Worm (Caenorhabditis elegans) whole organism, L4 larva: Measurements from ENCODE around the gene R03H10.1.

ENCODE experiments used
- D1046.2 ChIP-seq: fragments of 200-800 bp; sonication (Bioruptor generic); IDR thresholded peaks from 2 replicates; pipeline ENCODE4 v1.3.6; 2022; ENCODE audit warnings: missing genetic modification characterization, missing compliant biosample characterization
- F37D6.2 ChIP-seq: sonication (generic microtip); optimal IDR thresholded peaks from 2 replicates; lab custom pipeline; 2016; ENCODE audit warnings: mild to moderate bottlenecking, missing genetic modification characterization, missing compliant biosample characterization
- F44E2.7 ChIP-seq: fragments of 200-800 bp; sonication (Bioruptor generic); IDR thresholded peaks from 2 replicates; pipeline ENCODE4 v2.1.2; 2022; ENCODE audit warnings: missing genetic modification characterization, missing compliant biosample characterization
- F49E8.2 ChIP-seq: sonication (generic microtip); optimal IDR thresholded peaks from 2 replicates; lab custom pipeline; 2016; ENCODE audit warnings: missing compliant biosample characterization, mild to moderate bottlenecking, missing genetic modification characterization, borderline replicate concordance
- T20F7.1 ChIP-seq: fragments of 200-800 bp; sonication (Bioruptor generic); optimal IDR thresholded peaks from 2 replicates; lab custom pipeline; 2018; ENCODE audit warnings: mild to moderate bottlenecking, missing genetic modification characterization, missing compliant biosample characterization
- Y105C5A.15 ChIP-seq: fragments of 200-800 bp; sonication (Bioruptor generic); IDR thresholded peaks from 2 replicates; pipeline ENCODE4 v1.3.6; 2022; ENCODE audit warnings: missing genetic modification characterization, missing compliant biosample characterization
- Y75B8A.6 ChIP-seq: fragments of 200-800 bp; sonication (Bioruptor generic); IDR thresholded peaks from 2 replicates; pipeline ENCODE4 v1.3.6; 2022; ENCODE audit warnings: missing genetic modification reagents, missing genetic modification characterization, missing compliant biosample characterization
- aha-1 ChIP-seq: fragments of 150-350 bp; peaks from one replicate; lab custom pipeline; 2014; ENCODE audit warnings: missing biosample characterization, missing genetic modification characterization
- ceh-44 ChIP-seq: fragments of 200-800 bp; sonication (Bioruptor generic); IDR thresholded peaks from 2 replicates; pipeline ENCODE4 v1.3.6; 2022; ENCODE audit warnings: missing genetic modification reagents, missing genetic modification characterization, missing compliant biosample characterization
- ces-1 ChIP-seq: fragments of 150-350 bp; sonication (generic microtip); optimal IDR thresholded peaks from 4 replicates; lab custom pipeline; 2014; ENCODE audit warnings: missing biosample characterization, missing genetic modification reagents, missing genetic modification characterization
- daf-12 ChIP-seq: fragments of 150-350 bp; optimal IDR thresholded peaks from 2 replicates; lab custom pipeline; 2014; ENCODE audit warnings: missing biosample characterization, missing genetic modification reagents, missing genetic modification characterization
- daf-16 ChIP-seq, 3 experiments: sonication (generic microtip); optimal IDR thresholded peaks; 2 replicates each; lab custom pipeline; 2016 to 2017; ENCODE audit warnings: missing genetic modification characterization in 3 of 3, missing genetic modification reagents in 3 of 3, mild to moderate bottlenecking in 2 of 3, missing compliant biosample characterization in 2 of 3, missing biosample characterization in 1 of 3, moderate library complexity in 1 of 3
- daf-8 ChIP-seq: fragments of 200-800 bp; sonication (Bioruptor generic); IDR thresholded peaks from 2 replicates; pipeline ENCODE4 v1.3.6; 2022; ENCODE audit warnings: missing genetic modification characterization, missing compliant biosample characterization
- dmd-6 ChIP-seq: fragments of 200-800 bp; sonication (Bioruptor generic); IDR thresholded peaks from 2 replicates; pipeline ENCODE4 v1.3.6; 2022; ENCODE audit warnings: missing genetic modification reagents, missing genetic modification characterization, missing compliant biosample characterization
- dmd-9 ChIP-seq: fragments of 200-800 bp; sonication (Bioruptor generic); IDR thresholded peaks from 2 replicates; pipeline ENCODE4 v1.3.6; 2022; ENCODE audit warnings: missing genetic modification reagents, missing genetic modification characterization, missing compliant biosample characterization
- duxl-1 ChIP-seq: sonication (generic microtip); optimal IDR thresholded peaks from 2 replicates; lab custom pipeline; 2016; ENCODE audit warnings: mild to moderate bottlenecking, missing genetic modification characterization, moderate library complexity, missing compliant biosample characterization; ENCODE audit not compliant: poor library complexity
- dve-1 ChIP-seq: sonication (generic microtip); optimal IDR thresholded peaks from 2 replicates; lab custom pipeline; 2017; ENCODE audit warnings: antibody characterized with exemption, mild to moderate bottlenecking, missing genetic modification characterization, missing compliant biosample characterization; ENCODE audit not compliant: insufficient read depth
- fkh-10 ChIP-seq: fragments of 150-350 bp; optimal IDR thresholded peaks from 2 replicates; lab custom pipeline; 2014; ENCODE audit warnings: missing biosample characterization, missing genetic modification reagents, missing genetic modification characterization
- hif-1 ChIP-seq, 2 experiments: sonication (generic microtip); optimal IDR thresholded peaks; 2 replicates each; lab custom pipeline; 2016 to 2017; ENCODE audit warnings: missing compliant biosample characterization in 2 of 2, missing genetic modification characterization in 2 of 2, missing genetic modification reagents in 2 of 2, missing genotype in 2 of 2, mild to moderate bottlenecking in 1 of 2
- hlh-11 ChIP-seq: fragments of 200-800 bp; sonication (Bioruptor generic); optimal IDR thresholded peaks from 2 replicates; lab custom pipeline; 2018; ENCODE audit warnings: mild to moderate bottlenecking, missing genetic modification characterization, missing compliant biosample characterization
- hmg-1.1 ChIP-seq: fragments of 200-800 bp; sonication (Bioruptor generic); IDR thresholded peaks from 2 replicates; pipeline ENCODE4 v1.3.6; 2022; ENCODE audit warnings: missing genetic modification reagents, missing genetic modification characterization, missing compliant biosample characterization
- jun-1 ChIP-seq: fragments of 150-350 bp; optimal IDR thresholded peaks from 2 replicates; lab custom pipeline; 2014; ENCODE audit warnings: missing biosample characterization, missing genetic modification reagents, missing genetic modification characterization
- lir-3 ChIP-seq: sonication (generic microtip); optimal IDR thresholded peaks from 2 replicates; lab custom pipeline; 2016; ENCODE audit warnings: mild to moderate bottlenecking, missing genetic modification characterization, missing compliant biosample characterization
- mes-2 ChIP-seq: sonication (generic microtip); optimal IDR thresholded peaks from 2 replicates; lab custom pipeline; 2016; ENCODE audit warnings: missing genotype, mild to moderate bottlenecking, missing genetic modification characterization, missing compliant biosample characterization; ENCODE audit not compliant: poor library complexity, severe bottlenecking
- nhr-10 ChIP-seq: fragments of 150-350 bp; optimal IDR thresholded peaks from 2 replicates; lab custom pipeline; 2014; ENCODE audit warnings: missing biosample characterization, missing genetic modification characterization
- nhr-102 ChIP-seq: sonication (generic microtip); optimal IDR thresholded peaks from 2 replicates; lab custom pipeline; 2016; ENCODE audit warnings: mild to moderate bottlenecking, missing genetic modification characterization, moderate library complexity, missing compliant biosample characterization
- nhr-11 ChIP-seq: fragments of 150-350 bp; optimal IDR thresholded peaks from 2 replicates; lab custom pipeline; 2014; ENCODE audit warnings: missing biosample characterization, missing genetic modification characterization
- nhr-237 ChIP-seq: sonication (generic microtip); optimal IDR thresholded peaks from 2 replicates; lab custom pipeline; 2017; ENCODE audit warnings: missing biosample characterization, missing genetic modification characterization
- nhr-28 ChIP-seq: fragments of 150-350 bp; optimal IDR thresholded peaks from 2 replicates; lab custom pipeline; 2014; ENCODE audit warnings: missing biosample characterization, missing genetic modification characterization
- nhr-42 ChIP-seq: fragments of 200-800 bp; sonication (Bioruptor generic); IDR thresholded peaks from 2 replicates; pipeline ENCODE4 v1.3.6; 2022; ENCODE audit warnings: missing genetic modification characterization, missing compliant biosample characterization
- nhr-76 ChIP-seq: fragments of 150-350 bp; optimal IDR thresholded peaks from 2 replicates; lab custom pipeline; 2014; ENCODE audit warnings: missing biosample characterization, missing genetic modification characterization
- nhr-77 ChIP-seq: fragments of 150-350 bp; optimal IDR thresholded peaks from 2 replicates; lab custom pipeline; 2014; ENCODE audit warnings: missing biosample characterization, missing genetic modification characterization
- php-3 ChIP-seq: fragments of 200-800 bp; sonication (Bioruptor generic); IDR thresholded peaks from 2 replicates; pipeline ENCODE4 v1.3.6; 2022; ENCODE audit warnings: missing genetic modification reagents, missing genetic modification characterization, missing compliant biosample characterization
- pqm-1 ChIP-seq: sonication (generic microtip); optimal IDR thresholded peaks from 2 replicates; lab custom pipeline; 2017; ENCODE audit warnings: missing biosample characterization, missing genetic modification characterization
- saeg-2 ChIP-seq: fragments of 200-800 bp; sonication (Bioruptor generic); IDR thresholded peaks from 2 replicates; pipeline ENCODE4 v1.3.6; 2022; ENCODE audit warnings: missing genetic modification reagents, missing genetic modification characterization, missing compliant biosample characterization
- skn-1 ChIP-seq: fragments of 150-350 bp; optimal IDR thresholded peaks from 2 replicates; lab custom pipeline; 2014; ENCODE audit warnings: missing biosample characterization, missing genetic modification characterization
- spr-1 ChIP-seq: sonication (generic microtip); optimal IDR thresholded peaks from 2 replicates; lab custom pipeline; 2016; ENCODE audit warnings: mild to moderate bottlenecking, missing genetic modification characterization, missing compliant biosample characterization
- tag-97 ChIP-seq: fragments of 200-800 bp; sonication (Bioruptor generic); IDR thresholded peaks from 2 replicates; pipeline ENCODE4 v1.3.6; 2022; ENCODE audit warnings: missing genetic modification characterization, missing compliant biosample characterization
- tra-1 ChIP-seq: fragments of 200-800 bp; sonication (Bioruptor generic); IDR thresholded peaks from 2 replicates; pipeline ENCODE4 v1.3.6; 2022; ENCODE audit warnings: missing genetic modification reagents, missing genetic modification characterization, missing compliant biosample characterization
- unc-62 ChIP-seq, 3 experiments: fragments of 150-350 bp in 1 of 3; sonication (generic microtip); optimal IDR thresholded peaks in 2 of 3; peaks in 1 of 3; 1 replicate in 1 of 3; 2 replicates in 2 of 3; lab custom pipeline; 2014 to 2017; ENCODE audit warnings: missing biosample characterization in 3 of 3, missing genetic modification characterization in 3 of 3, missing genetic modification reagents in 3 of 3, missing genotype in 1 of 3
- zip-11 ChIP-seq: fragments of 200-800 bp; sonication (Bioruptor generic); IDR thresholded peaks from 2 replicates; pipeline ENCODE4 v1.3.6; 2022; ENCODE audit warnings: missing genetic modification characterization, missing compliant biosample characterization
- zip-2 ChIP-seq: fragments of 150-350 bp; optimal IDR thresholded peaks from 2 replicates; lab custom pipeline; 2014; ENCODE audit warnings: missing biosample characterization, missing genetic modification characterization
- ztf-7 ChIP-seq: fragments of 150-350 bp; optimal IDR thresholded peaks from 2 replicates; lab custom pipeline; 2014; ENCODE audit warnings: missing biosample characterization, missing genetic modification characterization

The R03H10.1 gene

ce11 chrII:4194127-4194526 is 14.1 kb downstream of the R03H10.1 start, which contains the start of gene mth-2:
mth-2 (minus strand) TSS chrII:4194314.
- TF ChIP-seq ces-1 (no peak), php-3 (GFP tag; lab: Robert Waterston, UW) (no peak), tag-97 (no peak), skn-1 (tag; lab: Kevin White, UChicago) (no peak), hlh-11 (tag; lab: Kevin White, UChicago) (peak; percentile 68), jun-1 (tag; lab: Kevin White, UChicago) (no peak), F37D6.2 (tag; lab: Kevin White, UChicago) (no peak), nhr-237 (tag; lab: Kevin White, UChicago) (no peak), daf-12 (no peak), ceh-44 (no peak), Y105C5A.15 (no peak), lir-3 (tag; lab: Kevin White, UChicago) (no peak), hmg-1.1 (GFP tag; lab: Robert Waterston, UW) (no peak), nhr-102 (tag; lab: Kevin White, UChicago) (no peak), saeg-2 (GFP tag; lab: Robert Waterston, UW) (no peak), F49E8.2 (no peak), pqm-1 (tag; lab: Kevin White, UChicago) (peak; percentile 77), nhr-10 (tag; lab: Kevin White, UChicago) (no peak), T20F7.1 (no peak), zip-11 (no peak), dmd-6 (peak; percentile 76), Y75B8A.6 (GFP tag; lab: Robert Waterston, UW) (no peak), F44E2.7 (no peak), nhr-42 (GFP tag; lab: Robert Waterston, UW) (no peak), daf-16 (GFP tag; optimal IDR thresholded peaks at IDR 0.05; lab: Kevin White, UChicago) (no peak), daf-16 (tag; optimal IDR thresholded peaks at IDR 0.05; lab: Kevin White, UChicago) (peak; percentile 58), nhr-76 (tag; lab: Kevin White, UChicago) (no peak), mes-2 (tag; lab: Kevin White, UChicago) (peak; percentile 18), tra-1 (GFP tag; lab: Robert Waterston, UW) (peak; percentile 25; the same call in 1 of the 2 replicates), D1046.2 (GFP tag; lab: Robert Waterston, UW) (no peak), spr-1 (tag; lab: Kevin White, UChicago) (no peak), unc-62 (GFP tag; optimal IDR thresholded peaks at IDR 0.05 in 1 of 2; lab: Kevin White, UChicago) (peak in 1 of 2 experiments; percentile 43), unc-62 (tag; optimal IDR thresholded peaks at IDR 0.05; lab: Kevin White, UChicago) (no peak), hif-1 (tag; optimal IDR thresholded peaks at IDR 0.05; lab: Kevin White, UChicago) (no peak), nhr-11 (no peak), zip-2 (tag; lab: Kevin White, UChicago) (no peak), dve-1 (peak; percentile 53), nhr-77 (tag; lab: Kevin White, UChicago) (peak; percentile 48), fkh-10 (no peak), nhr-28 (tag; lab: Kevin White, UChicago) (peak; percentile 89), ztf-7 (tag; lab: Kevin White, UChicago) (no peak)

ce11 chrII:4203729-4204184 is 23.7 kb downstream of the R03H10.1 start, which contains the start of gene mth-1:
mth-1 (minus strand) TSS chrII:4203779.
- TF ChIP-seq daf-16 (GFP tag; optimal IDR thresholded peaks at IDR 0.05; lab: Kevin White, UChicago) (no peak), daf-16 (tag; optimal IDR thresholded peaks at IDR 0.05; lab: Kevin White, UChicago) (peak; percentile 42), daf-8 (GFP tag; lab: Robert Waterston, UW) (no peak), F49E8.2 (no peak), duxl-1 (tag; lab: Kevin White, UChicago) (no peak), hlh-11 (tag; lab: Kevin White, UChicago) (peak; percentile 12), aha-1 (tag; lab: Kevin White, UChicago) (no peak), dmd-6 (peak; percentile 29; the same call in 1 of the 2 replicates), pqm-1 (tag; lab: Kevin White, UChicago) (peak; percentile 68), saeg-2 (GFP tag; lab: Robert Waterston, UW) (no peak), dmd-9 (GFP tag; lab: Robert Waterston, UW) (no peak)
